Fruit fly (Drosophila melanogaster): ENCODE data around the gene CG34456.

Gene CG34456

dm6 chr3L:9339021-9339420 lies 22.9 kb upstream of the CG34456 start (continued):
- TF ChIP-seq CG1602 (GFP tag; optimal IDR thresholded peaks at IDR 0.05) (no peak), CG2120 (GFP tag; optimal IDR thresholded peaks at IDR 0.05) (peak; percentile 21), lov (optimal IDR thresholded peaks at IDR 0.05) (no peak), lov (GFP tag; IDR thresholded peaks at IDR 0.05) (no peak), CG17385 (GFP tag; optimal IDR thresholded peaks at IDR 0.05) (no peak), MESR4 (GFP tag; optimal IDR thresholded peaks at IDR 0.05) (no peak), caup (GFP tag; optimal IDR thresholded peaks at IDR 0.05; ENCODE audit: severe bottlenecking) (no peak), stwl (tag; optimal IDR thresholded peaks at IDR 0.05) (no peak), Sox102F (GFP tag; optimal IDR thresholded peaks at IDR 0.05) (no peak), Jarid2 (GFP tag; optimal IDR thresholded peaks at IDR 0.05) (no peak), CG11504 (tag; optimal IDR thresholded peaks at IDR 0.05) (peak; percentile 2), Dbx (GFP tag; IDR thresholded peaks at IDR 0.05) (no peak), CG18619 (GFP tag; optimal IDR thresholded peaks at IDR 0.05) (no peak), CG4617 (GFP tag; optimal IDR thresholded peaks at IDR 0.05; ENCODE audit: borderline replicate concordance) (no peak), crol (GFP tag; IDR thresholded peaks at IDR 0.05) (no peak), pnt (GFP tag; optimal IDR thresholded peaks at IDR 0.05) (no peak), CG18476 (GFP tag; optimal IDR thresholded peaks at IDR 0.05) (no peak), pzg (GFP tag; optimal IDR thresholded peaks at IDR 0.05) (no peak), hkb (optimal IDR thresholded peaks at IDR 0.05) (no peak), hkb (GFP tag; IDR thresholded peaks at IDR 0.05) (peak; percentile 39), CG9609 (GFP tag; optimal IDR thresholded peaks at IDR 0.05) (no peak), CG7786 (GFP tag; optimal IDR thresholded peaks at IDR 0.05) (no peak), D (optimal IDR thresholded peaks at IDR 0.05) (no peak), D (GFP tag; optimal IDR thresholded peaks at IDR 0.05) (no peak), CrebB (tag; optimal IDR thresholded peaks at IDR 0.05) (no peak), CG14014 (GFP tag; IDR thresholded peaks at IDR 0.05) (no peak), sens (GFP tag) (peak; percentile 70), CG4328 (GFP tag; optimal IDR thresholded peaks at IDR 0.05) (no peak), dysf (GFP tag; IDR thresholded peaks at IDR 0.05) (peak; percentile 7; the same call in 1 of the 3 replicates), grau (tag; optimal IDR thresholded peaks at IDR 0.05) (peak; percentile 7), CG6689 (GFP tag; IDR thresholded peaks at IDR 0.05) (no peak), wor (GFP tag; IDR thresholded peaks at IDR 0.05) (no peak), lmd (GFP tag; IDR thresholded peaks at IDR 0.05) (no peak)

- TF ChIP-seq CG2129 (GFP tag; IDR thresholded peaks at IDR 0.05; ENCODE audit: partially characterized antibody), result no peak
- TF ChIP-seq CG4282 (GFP tag; optimal IDR thresholded peaks at IDR 0.05), result no peak
- TF ChIP-seq NC2α (GFP tag; optimal IDR thresholded peaks at IDR 0.05), result no peak
- no peak for TF ChIP-seq CG17568 (GFP tag; optimal IDR thresholded peaks at IDR 0.05)
- no peak for TF ChIP-seq ham (GFP tag; IDR thresholded peaks at IDR 0.05)
- TF ChIP-seq CG3847 (GFP tag; IDR thresholded peaks at IDR 0.05), result no peak
- TF ChIP-seq Med (GFP tag), result peak; percentile 69
- no peak for TF ChIP-seq CG6854 (GFP tag; optimal IDR thresholded peaks at IDR 0.05)
- TF ChIP-seq CG8290 (GFP tag; optimal IDR thresholded peaks at IDR 0.05), result no peak
- peak in 1 of 2 experiments; percentile 42 for TF ChIP-seq CG8290 (tag; optimal IDR thresholded peaks at IDR 0.05)
- TF ChIP-seq Drgx (GFP tag; IDR thresholded peaks at IDR 0.05), result 0 out of 2 replicates have a peak, but pooled peaks have one; percentile 28
- no peak for TF ChIP-seq Hmr (GFP tag; optimal IDR thresholded peaks at IDR 0.05)
- no peak for TF ChIP-seq CG17361 (GFP tag; IDR thresholded peaks at IDR 0.05)
- no peak for TF ChIP-seq CG2889 (GFP tag; IDR thresholded peaks at IDR 0.05)
- no peak for TF ChIP-seq CG15514 (GFP tag; optimal IDR thresholded peaks at IDR 0.05)
- no peak for TF ChIP-seq CG8089 (GFP tag; optimal IDR thresholded peaks at IDR 0.05)
- no peak for TF ChIP-seq CG8924 (tag; optimal IDR thresholded peaks at IDR 0.05)
- TF ChIP-seq CTCF (GFP tag; optimal IDR thresholded peaks at IDR 0.05), result no peak
- TF ChIP-seq CG4424 (GFP tag; optimal IDR thresholded peaks at IDR 0.05), result no peak
- no peak for TF ChIP-seq mam (GFP tag; optimal IDR thresholded peaks at IDR 0.05)
- TF ChIP-seq CG15269 (tag; optimal IDR thresholded peaks at IDR 0.05), result no peak
- no peak for TF ChIP-seq chinmo (GFP tag; IDR thresholded peaks at IDR 0.05; ENCODE audit: partially characterized antibody)
- TF ChIP-seq CG2875 (GFP tag; optimal IDR thresholded peaks at IDR 0.05), result no peak
Observed at dm6 chr3L:9340232-9340631, 21.7 kb upstream of the CG34456 start.

Measured in whole organism, embryonic.